Worm (Caenorhabditis elegans) whole organism, L4/young adult: ENCODE measurements around the gene F46C8.1.

Experiments
- W03F9.2 ChIP-seq: fragments of 150-350 bp; optimal IDR thresholded peaks from 2 replicates; lab custom pipeline; 2014; ENCODE audit warnings: missing biosample characterization, missing genetic modification characterization
- dao-5 ChIP-seq: sonication (generic microtip); optimal IDR thresholded peaks from 2 replicates; lab custom pipeline; 2016; ENCODE audit warnings: missing genotype, missing genetic modification characterization, moderate library complexity, missing compliant biosample characterization
- him-1 ChIP-seq: sonication (generic microtip); optimal IDR thresholded peaks from 2 replicates; lab custom pipeline; 2016; ENCODE audit warnings: missing genotype, missing genetic modification reagents, missing genetic modification characterization, missing compliant biosample characterization

- TF ChIP-seq dao-5 (tag; lab: Kevin White, UChicago) (no peak), him-1 (tag; lab: Kevin White, UChicago) (no peak), W03F9.2 (tag; lab: Kevin White, UChicago) (no peak)
These were observed 39.5 kb downstream of the F46C8.1 start for ce11 chrX:7587741-7588235.
